Fruit fly (Drosophila melanogaster) whole organism: ENCODE data around the gene Strump.

Source experiments
- CG8478 ChIP-seq: fragments of >200 bp; optimal IDR thresholded peaks from 2 replicates; lab custom pipeline; 2018; ENCODE audit warnings: inconsistent platforms
- psq ChIP-seq: fragments of >200 bp; optimal IDR thresholded peaks from 2 replicates; lab custom pipeline; 2017

dm6 chr3L:16113003-16113606 lies 8.7 kb upstream of the Strump start, which contains the start of gene Taf4:
- TF ChIP-seq CG8478, result no peak
- no peak for TF ChIP-seq psq (lab: Kevin White, UChicago)
